Worm (Caenorhabditis elegans) whole organism, young adult: ENCODE measurements around the gene mlc-1.

Source experiments
- F39B2.1 ChIP-seq: fragments of 200-800 bp; sonication (Bioruptor generic); IDR thresholded peaks from 2 replicates; pipeline ENCODE4 v1.3.6; 2022; ENCODE audit warnings: missing genetic modification reagents, missing genetic modification characterization, missing compliant biosample characterization
- K12H6.12 ChIP-seq: fragments of 200-800 bp; sonication (Bioruptor generic); optimal IDR thresholded peaks from 2 replicates; lab custom pipeline; 2018; ENCODE audit warnings: mild to moderate bottlenecking, missing genetic modification characterization, missing compliant biosample characterization
- T07F8.4 ChIP-seq: sonication (generic microtip); optimal IDR thresholded peaks from 2 replicates; lab custom pipeline; 2016; ENCODE audit warnings: mild to moderate bottlenecking, missing genetic modification characterization, moderate library complexity, missing compliant biosample characterization
- aptf-3 ChIP-seq: fragments of 200-800 bp; sonication (Bioruptor generic); IDR thresholded peaks from 2 replicates; pipeline ENCODE4 v1.3.6; 2022; ENCODE audit warnings: missing genetic modification characterization, missing compliant biosample characterization
- athp-1 ChIP-seq: sonication (generic microtip); optimal IDR thresholded peaks from 2 replicates; lab custom pipeline; 2017; ENCODE audit warnings: mild to moderate bottlenecking, missing genetic modification characterization, missing compliant biosample characterization
- attf-6 ChIP-seq: fragments of 200-800 bp; sonication (Bioruptor generic); IDR thresholded peaks from 2 replicates; pipeline ENCODE4 v1.3.6; 2022; ENCODE audit warnings: missing genetic modification reagents, missing genetic modification characterization, missing compliant biosample characterization
- cebp-1 ChIP-seq, 2 experiments: fragments of 200-800 bp in 1 of 2; sonication (Bioruptor generic) in 1 of 2; sonication (generic microtip) in 1 of 2; IDR thresholded peaks in 1 of 2; optimal IDR thresholded peaks in 1 of 2; 2 replicates each; pipeline versions ENCODE4 v1.3.6 to Lab custom; 2017 to 2022; ENCODE audit warnings: missing compliant biosample characterization in 2 of 2, missing genetic modification characterization in 2 of 2, mild to moderate bottlenecking in 1 of 2, missing genetic modification reagents in 1 of 2, moderate library complexity in 1 of 2
- cebp-2 ChIP-seq: fragments of 200-800 bp; sonication (Bioruptor generic); IDR thresholded peaks from 2 replicates; pipeline ENCODE4 v1.3.6; 2022; ENCODE audit warnings: missing genetic modification characterization, missing compliant biosample characterization
- ceh-58 ChIP-seq: fragments of 200-800 bp; sonication (Bioruptor generic); IDR thresholded peaks from 2 replicates; pipeline ENCODE4 v1.3.6; 2022; ENCODE audit warnings: missing genetic modification characterization, missing compliant biosample characterization
- ceh-79 ChIP-seq: sonication (generic microtip); optimal IDR thresholded peaks from 2 replicates; lab custom pipeline; 2017; ENCODE audit warnings: mild to moderate bottlenecking, missing genetic modification characterization, missing compliant biosample characterization
- chd-7 ChIP-seq: sonication (generic microtip); optimal IDR thresholded peaks from 2 replicates; lab custom pipeline; 2016; ENCODE audit warnings: mild to moderate bottlenecking, missing genetic modification characterization, moderate library complexity, missing compliant biosample characterization
- dox-1 ChIP-seq: fragments of 200-800 bp; sonication (Bioruptor generic); IDR thresholded peaks from 2 replicates; pipeline ENCODE4 v1.3.6; 2022; ENCODE audit warnings: missing genetic modification reagents, missing genetic modification characterization, missing compliant biosample characterization
- ekl-4 ChIP-seq: fragments of 200-800 bp; sonication (Bioruptor generic); IDR thresholded peaks from 2 replicates; pipeline ENCODE4 v1.3.6; 2022; ENCODE audit warnings: missing genetic modification reagents, missing genetic modification characterization, missing compliant biosample characterization
- lag-1 ChIP-seq: fragments of 200-800 bp; sonication (Bioruptor generic); IDR thresholded peaks from 2 replicates; pipeline ENCODE4 v1.3.6; 2022; ENCODE audit warnings: missing genetic modification reagents, missing genetic modification characterization, missing compliant biosample characterization
- lin-35 ChIP-seq, 3 experiments: fragments of 150-350 bp in 2 of 3; sonication (generic microtip) in 1 of 3; optimal IDR thresholded peaks; 2 replicates each; lab custom pipeline; 2014 to 2018; ENCODE audit warnings: missing biosample characterization in 3 of 3, missing genetic modification characterization in 3 of 3, missing genetic modification reagents in 3 of 3
- lin-40 ChIP-seq: sonication (generic microtip); optimal IDR thresholded peaks from 2 replicates; lab custom pipeline; 2016; ENCODE audit warnings: missing genetic modification characterization, mild to moderate bottlenecking, missing compliant biosample characterization, missing genotype, missing genetic modification reagents
- madf-6 ChIP-seq: fragments of 200-800 bp; sonication (Bioruptor generic); IDR thresholded peaks from 2 replicates; pipeline ENCODE4 v1.3.6; 2022; ENCODE audit warnings: missing genetic modification reagents, missing genetic modification characterization, missing compliant biosample characterization
- mes-4 ChIP-seq: sonication (generic microtip); optimal IDR thresholded peaks from 2 replicates; lab custom pipeline; 2016; ENCODE audit warnings: missing genotype, missing genetic modification characterization, missing compliant biosample characterization
- nfya-2 ChIP-seq: fragments of 200-800 bp; sonication (Bioruptor generic); IDR thresholded peaks from 2 replicates; pipeline ENCODE4 v1.3.6; 2022; ENCODE audit warnings: missing genetic modification reagents, missing genetic modification characterization, missing compliant biosample characterization
- nfyb-1 ChIP-seq: fragments of 200-800 bp; sonication (Bioruptor generic); IDR thresholded peaks from 2 replicates; pipeline ENCODE4 v1.3.6; 2022; ENCODE audit warnings: missing genetic modification reagents, missing genetic modification characterization, missing compliant biosample characterization
- nhr-120 ChIP-seq: fragments of 200-800 bp; sonication (Bioruptor generic); IDR thresholded peaks from 2 replicates; pipeline ENCODE4 v1.3.6; 2022; ENCODE audit warnings: missing genetic modification characterization, missing compliant biosample characterization
- nhr-80 ChIP-seq: sonication (generic microtip); optimal IDR thresholded peaks from 2 replicates; lab custom pipeline; 2016; ENCODE audit warnings: missing genetic modification characterization, missing compliant biosample characterization
- pha-4 ChIP-seq: fragments of 150-350 bp; sonication (generic microtip); optimal IDR thresholded peaks from 2 replicates; lab custom pipeline; 2014; ENCODE audit warnings: missing biosample characterization, missing genetic modification reagents, missing genetic modification characterization
- rec-8 ChIP-seq, 2 experiments: sonication (generic microtip); optimal IDR thresholded peaks; 2 replicates each; lab custom pipeline; 2016; ENCODE audit warnings: mild to moderate bottlenecking in 2 of 2, missing genetic modification characterization in 2 of 2, missing genetic modification reagents in 2 of 2, missing genotype in 2 of 2, missing biosample characterization in 1 of 2, missing compliant biosample characterization in 1 of 2, moderate library complexity in 1 of 2
- sptf-2 ChIP-seq: fragments of 200-800 bp; sonication (Bioruptor generic); optimal IDR thresholded peaks from 2 replicates; lab custom pipeline; 2018; ENCODE audit warnings: mild to moderate bottlenecking, missing genetic modification characterization, missing compliant biosample characterization
- tbp1 ChIP-seq: fragments of 200-800 bp; sonication (Bioruptor generic); optimal IDR thresholded peaks from 2 replicates; lab custom pipeline; 2018; ENCODE audit warnings: mild to moderate bottlenecking, missing genetic modification characterization, missing compliant biosample characterization
- unc-130 ChIP-seq: sonication (generic microtip); optimal IDR thresholded peaks from 2 replicates; lab custom pipeline; 2016; ENCODE audit warnings: missing genetic modification reagents, missing genetic modification characterization, missing compliant biosample characterization
- ztf-28 ChIP-seq: fragments of 200-800 bp; sonication (Bioruptor generic); IDR thresholded peaks from 2 replicates; pipeline ENCODE4 v1.3.6; 2022; ENCODE audit warnings: missing genetic modification reagents, missing genetic modification characterization, missing compliant biosample characterization

Gene mlc-1

DNA sequence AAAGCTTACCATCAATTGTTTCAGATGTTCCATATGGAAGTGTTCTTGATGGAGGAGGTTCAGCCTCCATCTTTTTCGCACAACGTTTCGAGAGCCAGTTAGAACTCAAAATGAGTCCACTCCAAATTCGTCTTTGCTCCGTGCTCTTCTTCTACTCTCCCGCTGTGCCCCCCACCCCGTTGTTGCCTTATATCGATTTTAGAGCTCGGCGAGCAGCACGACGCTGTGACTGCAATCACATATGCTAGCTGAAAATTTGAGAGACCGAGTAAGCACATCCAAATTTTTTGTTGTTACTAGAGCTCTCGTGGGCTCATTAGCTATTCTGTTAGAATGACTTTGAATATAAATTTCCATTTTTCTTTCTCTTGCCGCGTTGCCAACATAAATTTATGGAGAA is 5.8 kb downstream of the mlc-1 start, which contains the start of gene slc-17.1:
slc-17.1 (minus strand) TSS at position 101 of the 400 bp plus-strand sequence.
- TF ChIP-seq aptf-3 (GFP tag; lab: Robert Waterston, UW) (no peak), ceh-58 (GFP tag; lab: Robert Waterston, UW) (no peak), nfyb-1 (GFP tag; lab: Robert Waterston, UW) (no peak), lag-1 (GFP tag; lab: Robert Waterston, UW) (0 out of 2 replicates have a peak, but pooled peaks have one; percentile 28)

DNA sequence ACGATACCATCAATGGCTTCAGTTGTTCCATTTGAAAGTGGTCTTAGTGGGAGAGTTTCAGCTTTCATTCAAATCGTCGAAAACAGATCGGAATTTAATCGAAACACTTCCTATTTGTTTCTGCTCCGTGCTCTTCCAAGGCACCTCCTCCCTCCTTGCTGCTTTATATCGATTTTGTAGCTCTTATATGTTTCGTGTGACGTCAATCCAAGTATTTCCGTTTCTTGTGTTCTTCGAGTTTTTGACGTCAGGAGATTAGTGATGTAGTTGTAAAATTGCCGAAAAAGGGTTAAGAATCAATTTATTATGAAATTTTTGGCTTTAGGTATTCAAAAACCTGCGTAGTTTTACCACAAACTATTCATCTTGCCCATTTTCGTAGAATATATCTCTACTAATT is 7.6 kb downstream of the mlc-1 start, which contains the start of gene ZK54.3:
ZK54.3 (minus strand) TSS at position 391 of the 400 bp plus-strand sequence.
- no peak for TF ChIP-seq sptf-2 (GFP tag; lab: Kevin White, UChicago)
- no peak for TF ChIP-seq cebp-1 (GFP tag; IDR thresholded peaks at IDR 0.05; lab: Robert Waterston, UW)
- TF ChIP-seq cebp-1 (tag; optimal IDR thresholded peaks at IDR 0.05; lab: Kevin White, UChicago) = peak; percentile 38
- peak; percentile 32 for TF ChIP-seq lin-40 (tag; lab: Kevin White, UChicago)

DNA sequence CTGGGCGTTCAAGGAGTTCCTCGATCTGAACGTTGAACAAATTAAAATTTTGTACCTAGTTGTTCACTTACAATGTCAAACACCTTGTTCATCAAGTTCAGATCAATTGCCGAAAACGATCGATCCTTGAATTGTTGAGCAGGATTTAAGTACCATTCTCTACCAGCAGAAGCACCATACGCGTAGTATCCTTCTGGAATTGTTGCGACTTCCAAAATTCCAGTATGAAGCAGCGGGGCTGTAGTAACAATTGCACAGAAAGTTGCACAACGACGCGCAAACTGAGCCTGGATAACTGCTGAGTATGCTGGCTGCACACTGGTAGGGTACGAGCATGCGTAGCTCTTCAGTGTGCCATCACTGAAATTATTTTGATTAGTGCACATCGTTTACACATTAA is 9.5 kb downstream of the mlc-1 start:
- TF ChIP-seq aptf-3 (GFP tag; lab: Robert Waterston, UW) (no peak), unc-130 (no peak), nhr-120 (GFP tag; lab: Robert Waterston, UW) (no peak), nfya-2 (GFP tag; lab: Robert Waterston, UW) (no peak), lin-35 (GFP tag; optimal IDR thresholded peaks at IDR 0.05; lab: Kevin White, UChicago) (no peak), chd-7 (no peak)

DNA sequence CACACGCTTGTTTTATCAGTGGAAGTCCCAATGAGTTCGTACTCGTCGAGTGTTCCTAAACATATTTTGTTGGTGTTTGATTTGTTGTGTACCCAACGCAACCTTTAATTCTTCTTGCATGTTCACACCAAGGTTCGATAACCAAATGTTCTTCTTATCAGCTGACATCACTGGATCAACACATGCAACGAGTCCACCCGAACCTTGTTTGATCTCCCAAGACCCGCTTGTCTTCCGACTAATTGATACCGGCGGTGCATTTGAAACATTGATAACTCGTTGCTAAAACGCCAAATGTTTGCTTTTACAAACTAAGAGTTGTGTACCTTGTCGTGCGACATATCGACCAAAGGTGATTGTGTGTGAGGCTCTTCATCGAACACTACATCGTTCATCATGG is 12.7 kb downstream of the mlc-1 start:
- peak; percentile 25; the same call in 1 of the 2 replicates for TF ChIP-seq dox-1 (GFP tag; lab: Robert Waterston, UW)
- TF ChIP-seq K12H6.12 = peak; percentile 6
- no peak for TF ChIP-seq T07F8.4 (tag; lab: Kevin White, UChicago)
- TF ChIP-seq madf-6 (GFP tag; lab: Robert Waterston, UW) = no peak
- TF ChIP-seq attf-6 (GFP tag; lab: Robert Waterston, UW) = no peak
- peak; percentile 64 for TF ChIP-seq nhr-80 (tag; lab: Kevin White, UChicago)
- no peak for TF ChIP-seq cebp-1 (GFP tag; IDR thresholded peaks at IDR 0.05; lab: Robert Waterston, UW)
- peak; percentile 26 for TF ChIP-seq cebp-1 (tag; optimal IDR thresholded peaks at IDR 0.05; lab: Kevin White, UChicago)
- 0 out of 2 replicates have a peak, but pooled peaks have one; percentile 37 for TF ChIP-seq ekl-4
- TF ChIP-seq athp-1 (tag; lab: Kevin White, UChicago) = no peak
- no peak for TF ChIP-seq pha-4 (tag; lab: Kevin White, UChicago)
- TF ChIP-seq ztf-28 (GFP tag; lab: Robert Waterston, UW) = no peak

DNA sequence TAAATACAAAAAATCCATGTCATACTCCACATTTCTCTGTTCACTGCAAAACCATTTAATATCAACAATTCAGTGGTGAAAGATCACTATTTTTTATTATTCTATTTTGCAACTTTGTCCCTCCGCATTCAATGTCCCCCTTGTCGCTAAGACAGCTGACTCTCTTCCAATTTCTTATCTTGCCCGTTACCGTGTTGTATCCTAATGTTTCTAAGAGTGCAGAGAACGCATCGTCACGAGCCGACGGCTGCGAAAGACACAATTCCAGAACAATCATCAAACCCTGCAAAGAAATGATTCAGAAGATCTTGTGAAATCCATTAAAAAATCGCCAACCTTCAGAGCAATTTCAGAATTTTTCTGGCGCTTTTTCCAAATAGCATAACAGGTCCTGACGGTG is 13.9 kb downstream of the mlc-1 start:
- TF ChIP-seq dox-1 (GFP tag; lab: Robert Waterston, UW) (peak; percentile 45; the same call in 1 of the 2 replicates), tbp1 (GFP tag; lab: Kevin White, UChicago) (peak; percentile 6), ceh-79 (tag; lab: Kevin White, UChicago) (no peak), nhr-80 (tag; lab: Kevin White, UChicago) (peak; percentile 38), cebp-1 (GFP tag; IDR thresholded peaks at IDR 0.05; lab: Robert Waterston, UW) (no peak; the same call in 1 of the 2 replicates), cebp-1 (tag; optimal IDR thresholded peaks at IDR 0.05; lab: Kevin White, UChicago) (peak; percentile 65)

DNA sequence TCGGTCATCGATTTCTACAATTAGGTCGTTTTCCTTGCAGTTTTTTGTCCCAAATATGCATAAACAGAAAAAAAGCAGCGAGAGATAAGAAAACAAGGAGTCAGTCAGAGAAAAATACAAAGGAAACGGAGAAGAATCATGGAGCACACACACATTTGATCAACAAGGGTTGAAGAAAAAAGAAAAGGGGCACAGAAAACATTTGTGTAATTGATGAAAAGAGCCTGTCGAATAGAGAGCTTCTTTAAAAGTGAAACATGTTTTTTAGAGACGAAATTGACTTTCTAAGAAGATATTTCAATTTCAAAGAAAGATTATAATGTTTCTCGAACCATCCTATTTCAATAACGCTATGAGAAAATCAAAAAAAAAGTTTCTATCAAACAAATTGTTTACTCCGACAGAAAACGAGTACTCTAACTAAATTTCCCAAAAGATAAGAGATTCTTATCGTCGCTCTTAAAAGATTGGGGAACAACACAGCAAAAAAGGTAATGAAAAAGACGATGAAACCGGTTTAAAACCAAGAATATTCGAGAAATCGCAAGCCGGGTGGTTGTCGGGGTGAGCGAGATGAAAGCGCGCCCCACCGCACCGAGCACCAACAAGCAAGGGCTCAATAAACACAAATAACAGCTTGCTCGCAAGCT is 15.6 kb downstream of the mlc-1 start, which contains the start of gene tps-1:
tps-1 (minus strand) TSS at position 14 of the 650 bp plus-strand sequence.
- TF ChIP-seq dox-1 (GFP tag; lab: Robert Waterston, UW) (no peak), lin-40 (tag; lab: Kevin White, UChicago) (peak; percentile 20), F39B2.1 (GFP tag; lab: Robert Waterston, UW) (no peak), rec-8 (tag; optimal IDR thresholded peaks at IDR 0.05; lab: Kevin White, UChicago) (no peak), K12H6.12 (peak; percentile 6), mes-4 (tag; lab: Kevin White, UChicago) (no peak), cebp-2 (GFP tag; lab: Robert Waterston, UW) (no peak)
